Worm (Caenorhabditis elegans) whole organism, L3 larva: ENCODE results near the gene F19F10.3.
"Not testable (repeated sequence)": the region's sequence is repeated elsewhere in the genome, so short reads cannot be mapped to it uniquely, and the experiment has no call there.

ENCODE experiments used
- ama-1 ChIP-seq: fragments of 150-350 bp; optimal IDR thresholded peaks from 2 replicates; lab custom pipeline; 2018
- fkh-10 ChIP-seq: sonication (generic microtip); optimal IDR thresholded peaks from 2 replicates; lab custom pipeline; 2017; ENCODE audit warnings: missing biosample characterization, missing genetic modification reagents, missing genetic modification characterization
- lin-39 ChIP-seq: fragments of 150-350 bp; optimal IDR thresholded peaks from 2 replicates; lab custom pipeline; 2018; ENCODE audit warnings: missing biosample characterization, missing genetic modification reagents, missing genetic modification characterization
- mdl-1 ChIP-seq: fragments of 150-350 bp; optimal IDR thresholded peaks from 2 replicates; lab custom pipeline; 2014; ENCODE audit warnings: missing biosample characterization, missing genetic modification characterization
- nhr-11 ChIP-seq: fragments of 150-350 bp; optimal IDR thresholded peaks from 2 replicates; lab custom pipeline; 2014; ENCODE audit warnings: missing biosample characterization, missing genetic modification characterization
- skn-1 ChIP-seq: fragments of 150-350 bp; optimal IDR thresholded peaks from 2 replicates; lab custom pipeline; 2014; ENCODE audit warnings: missing biosample characterization, missing genetic modification characterization
- ztf-11 ChIP-seq: fragments of 150-350 bp; optimal IDR thresholded peaks from 2 replicates; lab custom pipeline; 2014; ENCODE audit warnings: missing biosample characterization, missing genetic modification characterization

ce11 chrV:7511465-7511864, 40.5 kb upstream of the F19F10.3 start, which contains the start of gene nhr-171:
- TF ChIP-seq lin-39 (tag; lab: Kevin White, UChicago); ama-1 (lab: Kevin White, UChicago); nhr-11 (tag; lab: Kevin White, UChicago); fkh-10 (GFP tag; lab: Kevin White, UChicago); mdl-1 (tag; lab: Kevin White, UChicago); ztf-11 (tag; lab: Kevin White, UChicago); skn-1 (tag; lab: Kevin White, UChicago): not testable (repeated sequence)
